Worm (Caenorhabditis elegans) whole organism, midembryonic: ENCODE measurements around the gene Y53F4B.18.

ENCODE experiments used
- T22C8.4 ChIP-seq: fragments of 200-800 bp; sonication (Bioruptor generic); IDR thresholded peaks from 2 replicates; pipeline ENCODE4 v1.3.6; 2022; ENCODE audit warnings: missing genetic modification characterization, missing compliant biosample characterization
- cog-1 ChIP-seq: sonication (generic microtip); optimal IDR thresholded peaks from 2 replicates; lab custom pipeline; 2016; ENCODE audit warnings: missing genetic modification characterization, missing compliant biosample characterization
- flt-1 ChIP-seq: fragments of 200-800 bp; sonication (Bioruptor generic); IDR thresholded peaks from 2 replicates; pipeline ENCODE4 v1.3.6; 2022; ENCODE audit warnings: missing genetic modification characterization, missing compliant biosample characterization
- klf-2 ChIP-seq: fragments of 200-800 bp; sonication (Bioruptor generic); conservative IDR thresholded peaks from 2 replicates; pipeline ENCODE4 v1.3.6; 2022; ENCODE audit warnings: missing genetic modification reagents, missing genetic modification characterization, missing compliant biosample characterization
- med-1 ChIP-seq: sonication (generic microtip); optimal IDR thresholded peaks from 2 replicates; lab custom pipeline; 2017; ENCODE audit warnings: missing genetic modification characterization, mild to moderate bottlenecking, missing compliant biosample characterization, antibody characterized with exemption, missing genetic modification reagents; ENCODE audit not compliant: insufficient read depth
- ref-1 ChIP-seq: fragments of 200-800 bp; sonication (Bioruptor generic); conservative IDR thresholded peaks from 2 replicates; pipeline ENCODE4 v1.3.6; 2022; ENCODE audit warnings: missing genetic modification reagents, missing genetic modification characterization, missing compliant biosample characterization
- tab-1 ChIP-seq: fragments of 200-800 bp; sonication (Bioruptor generic); IDR thresholded peaks from 2 replicates; pipeline ENCODE4 v1.3.6; 2022; ENCODE audit warnings: missing genetic modification characterization, missing compliant biosample characterization
- ztf-23 ChIP-seq: fragments of 200-800 bp; sonication (Bioruptor generic); IDR thresholded peaks from 2 replicates; pipeline ENCODE4 v1.3.6; 2022; ENCODE audit warnings: missing genetic modification reagents, missing genetic modification characterization, missing compliant biosample characterization
- ztf-29 ChIP-seq: fragments of 200-800 bp; sonication (Bioruptor generic); IDR thresholded peaks from 2 replicates; pipeline ENCODE4 v1.3.6; 2022; ENCODE audit warnings: missing genetic modification reagents, missing genetic modification characterization, missing compliant biosample characterization

Gene Y53F4B.18

DNA sequence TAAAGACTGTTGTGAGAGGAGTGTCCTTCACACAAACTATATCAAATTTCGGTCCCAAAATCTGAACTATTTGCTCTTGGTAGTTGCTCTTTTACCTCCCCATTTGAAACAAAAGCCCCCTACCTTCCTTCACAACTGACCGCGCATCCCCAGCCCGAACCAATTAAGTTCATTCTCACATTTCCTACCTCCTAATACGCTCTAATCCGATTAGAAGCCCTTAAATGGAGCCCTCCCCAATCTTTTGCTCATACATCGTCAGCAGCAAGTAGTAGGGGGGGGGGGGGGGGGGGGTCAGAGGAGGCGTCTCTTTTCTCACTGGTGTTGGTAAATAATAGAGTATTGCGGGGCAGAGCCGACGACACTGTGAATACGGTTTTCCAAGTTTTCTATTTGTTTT is 9.1 kb upstream of the Y53F4B.18 start:
- TF ChIP-seq tab-1 (GFP tag; lab: Robert Waterston, UW) (no peak), klf-2 (GFP tag; lab: Robert Waterston, UW) (no peak), ref-1 (GFP tag; lab: Robert Waterston, UW) (no peak), ztf-29 (GFP tag; lab: Robert Waterston, UW) (no peak), cog-1 (tag; lab: Kevin White, UChicago) (no peak), ztf-23 (GFP tag; lab: Robert Waterston, UW) (no peak), med-1 (GFP tag; lab: Kevin White, UChicago) (no peak), flt-1 (GFP tag; lab: Robert Waterston, UW) (no peak), T22C8.4 (GFP tag; lab: Robert Waterston, UW) (no peak)

- TF ChIP-seq ztf-23 (GFP tag; lab: Robert Waterston, UW) (no peak), cog-1 (tag; lab: Kevin White, UChicago) (no peak), ztf-29 (GFP tag; lab: Robert Waterston, UW) (no peak), klf-2 (GFP tag; lab: Robert Waterston, UW) (no peak), T22C8.4 (GFP tag; lab: Robert Waterston, UW) (no peak), med-1 (GFP tag; lab: Kevin White, UChicago) (no peak), tab-1 (GFP tag; lab: Robert Waterston, UW) (no peak), flt-1 (GFP tag; lab: Robert Waterston, UW) (no peak), ref-1 (GFP tag; lab: Robert Waterston, UW) (no peak)
Measured at ce11 chrII:15076778-15077435, 5.4 kb upstream of the Y53F4B.18 start, which contains the start of gene Y53F4B.19. TSS of gene Y53F4B.19 (plus strand) at chrII:15076934.

DNA sequence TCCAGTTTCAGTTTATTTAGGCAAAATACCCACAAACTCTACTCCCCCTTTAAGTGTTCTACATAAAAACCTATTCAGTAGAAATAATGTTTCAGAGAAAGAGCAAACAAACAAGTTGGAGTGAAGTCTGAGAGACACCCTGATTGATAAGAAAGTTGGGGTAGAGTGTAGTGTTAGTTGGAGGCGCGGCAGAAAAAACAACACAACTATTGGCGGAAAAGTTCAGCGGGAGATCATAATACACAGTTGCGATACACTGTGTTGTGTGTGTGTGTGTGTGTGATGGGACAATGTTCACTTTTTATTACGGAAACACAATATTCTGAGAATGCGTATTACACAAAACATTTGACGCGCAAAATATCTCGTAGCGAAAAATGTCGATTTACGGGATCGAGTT is 3.3 kb upstream of the Y53F4B.18 start:
- TF ChIP-seq tab-1 (GFP tag; lab: Robert Waterston, UW) = no peak
- TF ChIP-seq ref-1 (GFP tag; lab: Robert Waterston, UW) = no peak
- TF ChIP-seq ztf-29 (GFP tag; lab: Robert Waterston, UW) = no peak
- no peak for TF ChIP-seq klf-2 (GFP tag; lab: Robert Waterston, UW)
- TF ChIP-seq flt-1 (GFP tag; lab: Robert Waterston, UW) = no peak

- TF ChIP-seq T22C8.4 (GFP tag; lab: Robert Waterston, UW) (no peak), tab-1 (GFP tag; lab: Robert Waterston, UW) (0 out of 2 replicates have a peak, but pooled peaks have one; percentile 33)
Measured at ce11 chrII:15058282-15058681, 13.2 kb downstream of the Y53F4B.18 start, which contains the start of gene Y53F4B.17. TSS of gene Y53F4B.17 (plus strand) at chrII:15058656.

- TF ChIP-seq tab-1 (GFP tag; lab: Robert Waterston, UW) = no peak
- TF ChIP-seq med-1 (GFP tag; lab: Kevin White, UChicago) = no peak
- TF ChIP-seq cog-1 (tag; lab: Kevin White, UChicago) = no peak
- TF ChIP-seq T22C8.4 (GFP tag; lab: Robert Waterston, UW) = no peak
- no peak for TF ChIP-seq flt-1 (GFP tag; lab: Robert Waterston, UW)
Measured at ce11 chrII:15042310-15042709, 29.2 kb downstream of the Y53F4B.18 start.

DNA sequence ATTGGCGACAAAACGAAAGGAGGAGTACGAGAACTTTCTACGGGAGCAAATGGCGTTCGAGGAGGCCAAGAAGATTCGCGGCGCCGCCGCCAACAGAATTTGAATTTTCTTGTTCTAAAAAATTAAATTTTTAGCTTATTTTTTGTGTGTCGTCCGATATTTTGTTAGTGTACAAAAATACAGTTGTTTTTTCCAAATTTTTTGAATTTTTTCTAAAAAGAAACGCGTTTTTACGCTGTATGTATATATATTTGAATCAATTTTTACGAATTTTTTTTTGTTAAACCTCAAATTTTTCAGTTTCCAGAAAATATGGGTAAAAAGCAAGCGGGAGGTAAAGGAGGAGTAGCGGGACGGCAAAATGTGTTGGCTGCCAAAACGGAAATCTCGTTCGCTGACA is 32.4 kb downstream of the Y53F4B.18 start, which contains the start of gene trip-4:
Gene trip-4 (plus strand): TSS at position 301 of the 400 bp plus-strand sequence.
- no peak for TF ChIP-seq ztf-23 (GFP tag; lab: Robert Waterston, UW)
- no peak for TF ChIP-seq flt-1 (GFP tag; lab: Robert Waterston, UW)
- no peak for TF ChIP-seq klf-2 (GFP tag; lab: Robert Waterston, UW)
- no peak for TF ChIP-seq ref-1 (GFP tag; lab: Robert Waterston, UW)
- no peak for TF ChIP-seq ztf-29 (GFP tag; lab: Robert Waterston, UW)
- no peak for TF ChIP-seq med-1 (GFP tag; lab: Kevin White, UChicago)
- TF ChIP-seq cog-1 (tag; lab: Kevin White, UChicago) = no peak
- no peak for TF ChIP-seq T22C8.4 (GFP tag; lab: Robert Waterston, UW)
- no peak for TF ChIP-seq tab-1 (GFP tag; lab: Robert Waterston, UW)

- TF ChIP-seq cog-1 (tag; lab: Kevin White, UChicago) (no peak), tab-1 (GFP tag; lab: Robert Waterston, UW) (no peak), ref-1 (GFP tag; lab: Robert Waterston, UW) (no peak), med-1 (GFP tag; lab: Kevin White, UChicago) (no peak), ztf-23 (GFP tag; lab: Robert Waterston, UW) (no peak), klf-2 (GFP tag; lab: Robert Waterston, UW) (no peak), flt-1 (GFP tag; lab: Robert Waterston, UW) (no peak), ztf-29 (GFP tag; lab: Robert Waterston, UW) (no peak), T22C8.4 (GFP tag; lab: Robert Waterston, UW) (no peak)
Measured at ce11 chrII:15037782-15038181, 33.7 kb downstream of the Y53F4B.18 start, which contains the start of gene Y53F4B.14. TSS of gene Y53F4B.14 (plus strand) at chrII:15037991.

DNA sequence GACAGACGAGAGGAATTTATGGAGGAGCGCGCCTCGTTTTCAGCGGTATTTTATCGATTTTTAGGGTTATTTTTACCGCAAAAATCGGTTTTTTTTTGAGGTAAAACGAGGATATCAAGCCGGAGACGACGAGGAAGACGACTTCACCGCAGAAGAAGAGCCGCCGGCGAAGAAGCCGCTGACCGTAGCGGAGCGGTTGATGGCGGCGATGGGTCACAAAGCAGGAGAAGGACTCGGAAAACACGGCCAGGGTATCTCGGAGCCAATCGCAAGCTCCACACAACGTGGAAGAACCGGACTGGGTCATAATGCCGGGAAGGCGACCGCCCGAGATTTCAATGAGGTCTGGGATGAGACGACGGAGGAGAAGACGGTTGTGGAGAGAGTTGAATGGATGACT is 45.1 kb downstream of the Y53F4B.18 start:
- TF ChIP-seq cog-1 (tag; lab: Kevin White, UChicago) (no peak), med-1 (GFP tag; lab: Kevin White, UChicago) (no peak), klf-2 (GFP tag; lab: Robert Waterston, UW) (no peak), flt-1 (GFP tag; lab: Robert Waterston, UW) (no peak), T22C8.4 (GFP tag; lab: Robert Waterston, UW) (no peak), tab-1 (GFP tag; lab: Robert Waterston, UW) (no peak), ztf-23 (GFP tag; lab: Robert Waterston, UW) (no peak), ztf-29 (GFP tag; lab: Robert Waterston, UW) (no peak), ref-1 (GFP tag; lab: Robert Waterston, UW) (no peak)

ce11 chrII:15025599-15026164 is 45.8 kb downstream of the Y53F4B.18 start, which contains the start of gene cmtr-1:
TSS of gene cmtr-1 (plus strand) at chrII:15026114.
- TF ChIP-seq ztf-23 (GFP tag; lab: Robert Waterston, UW) (peak; percentile 70; the same call in 1 of the 2 replicates), T22C8.4 (GFP tag; lab: Robert Waterston, UW) (no peak), flt-1 (GFP tag; lab: Robert Waterston, UW) (peak; percentile 64; the same call in 1 of the 2 replicates), med-1 (GFP tag; lab: Kevin White, UChicago) (no peak), ztf-29 (GFP tag; lab: Robert Waterston, UW) (no peak), cog-1 (tag; lab: Kevin White, UChicago) (peak; percentile 69)
